Worm (Caenorhabditis elegans): ENCODE data around the gene C35D6.4.

DNA sequence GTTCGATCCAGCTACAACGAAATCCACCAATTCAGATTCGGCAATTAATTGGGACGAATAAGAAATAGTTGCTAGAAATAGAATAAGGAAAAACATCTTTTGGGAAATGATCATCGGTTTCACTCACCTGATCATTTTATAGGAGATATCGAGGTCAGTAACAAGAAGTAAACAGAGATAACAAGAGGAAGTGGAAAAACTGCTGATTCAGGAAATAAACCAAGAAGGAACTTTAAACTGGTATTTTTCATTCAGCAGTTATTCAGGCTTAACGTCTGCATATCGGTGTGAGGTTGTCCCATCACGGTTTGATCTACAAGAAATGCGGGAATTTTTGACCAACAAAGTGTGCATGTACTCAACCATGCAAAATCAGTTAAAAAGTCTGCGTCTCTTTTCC is 22.3 kb upstream of the C35D6.4 start, which contains the start of gene K03D3.2:
- TF ChIP-seq ztf-6 (GFP tag; IDR thresholded peaks at IDR 0.05) = no peak
- no peak for TF ChIP-seq F37B4.10 (GFP tag; IDR thresholded peaks at IDR 0.05)
- TF ChIP-seq aptf-3 (GFP tag; IDR thresholded peaks at IDR 0.05) = no peak
- no peak for TF ChIP-seq lag-1 (GFP tag; IDR thresholded peaks at IDR 0.05)
- TF ChIP-seq ztf-22 (GFP tag; optimal IDR thresholded peaks at IDR 0.05) = no peak
- TF ChIP-seq hlh-26 (GFP tag; conservative IDR thresholded peaks at IDR 0.05) = no peak
- TF ChIP-seq Y56A3A.18 (GFP tag; IDR thresholded peaks at IDR 0.05) = no peak

Data from whole organism, young adult.